Fruit fly (Drosophila melanogaster) whole organism, embryonic: ENCODE data around the gene Cpr30F.

Experiments used
- Asciz ChIP-seq: fragments of 200-800 bp; sonication (Bioruptor generic); optimal IDR thresholded peaks from 2 replicates; lab custom pipeline; 2017; ENCODE audit warnings: missing biosample characterization, mild to moderate bottlenecking, missing genetic modification characterization, missing genetic modification reagents
- B-H1 ChIP-seq: fragments of 200-800 bp; sonication (Bioruptor generic); IDR thresholded peaks from 3 replicates; pipeline ENCODE4 v1.3.6; 2022; ENCODE audit warnings: missing biosample characterization, missing genetic modification characterization
- CG10321 ChIP-seq: fragments of 200-800 bp; sonication (Bioruptor generic); IDR thresholded peaks from 2 replicates; pipeline ENCODE4 v1.3.6; 2022; ENCODE audit warnings: missing biosample characterization, missing genetic modification characterization
- CG11456 ChIP-seq: fragments of 200-800 bp; sonication (Bioruptor generic); IDR thresholded peaks from 3 replicates; pipeline ENCODE4 v1.3.6; 2022; ENCODE audit warnings: missing biosample characterization, missing genetic modification characterization
- CG1233 ChIP-seq: fragments of 200-800 bp; sonication (Bioruptor generic); optimal IDR thresholded peaks from 4 replicates; lab custom pipeline; 2018; ENCODE audit warnings: missing biosample characterization, mild to moderate bottlenecking, missing genetic modification characterization
- CG12391 ChIP-seq: fragments of 200-800 bp; sonication (Bioruptor generic); optimal IDR thresholded peaks from 3 replicates; lab custom pipeline; 2018; ENCODE audit warnings: missing biosample characterization, mild to moderate bottlenecking, missing genetic modification characterization, moderate library complexity
- CG12659 ChIP-seq: fragments of 200-800 bp; sonication (Bioruptor generic); optimal IDR thresholded peaks from 3 replicates; lab custom pipeline; 2017; ENCODE audit warnings: mild to moderate bottlenecking, missing biosample characterization, missing genetic modification reagents, missing genetic modification characterization
- CG14710 ChIP-seq: fragments of 200-800 bp; sonication (Bioruptor generic); optimal IDR thresholded peaks from 3 replicates; lab custom pipeline; 2019; ENCODE audit warnings: missing biosample characterization, mild to moderate bottlenecking, missing genetic modification characterization, moderate library complexity
- CG15601 ChIP-seq: fragments of 200-800 bp; sonication (Bioruptor generic); optimal IDR thresholded peaks from 3 replicates; lab custom pipeline; 2019; ENCODE audit warnings: missing biosample characterization, mild to moderate bottlenecking, missing genetic modification characterization, moderate library complexity
- CG16813 ChIP-seq: fragments of 200-800 bp; sonication (Bioruptor generic); IDR thresholded peaks from 3 replicates; pipeline ENCODE4 v1.3.6; 2022; ENCODE audit warnings: missing biosample characterization, missing genetic modification characterization; ENCODE audit not compliant: partially characterized antibody
- CG16815 ChIP-seq: fragments of 200-800 bp; sonication (Bioruptor generic); optimal IDR thresholded peaks from 3 replicates; lab custom pipeline; 2017; ENCODE audit warnings: missing biosample characterization, mild to moderate bottlenecking, missing genetic modification characterization
- CG18262 ChIP-seq: fragments of 200-800 bp; optimal IDR thresholded peaks from 3 replicates; lab custom pipeline; 2019; ENCODE audit warnings: missing biosample characterization, mild to moderate bottlenecking, missing genetic modification characterization, moderate library complexity
- CG2202 ChIP-seq: fragments of 200-800 bp; sonication (Bioruptor generic); optimal IDR thresholded peaks from 2 replicates; lab custom pipeline; 2018; ENCODE audit warnings: missing biosample characterization, mild to moderate bottlenecking, missing genetic modification characterization
- CG30403 ChIP-seq: fragments of 200-800 bp; sonication (Bioruptor generic); optimal IDR thresholded peaks from 3 replicates; lab custom pipeline; 2016; ENCODE audit warnings: missing biosample characterization, missing genetic modification characterization
- CG3407 ChIP-seq: fragments of 200-800 bp; sonication (Bioruptor generic); optimal IDR thresholded peaks from 2 replicates; lab custom pipeline; 2018; ENCODE audit warnings: missing biosample characterization, mild to moderate bottlenecking, missing genetic modification characterization
- CG34224 ChIP-seq: fragments of 200-800 bp; sonication (Bioruptor generic); IDR thresholded peaks from 3 replicates; pipeline ENCODE4 v1.3.6; 2022; ENCODE audit warnings: missing biosample characterization, missing genetic modification characterization; ENCODE audit not compliant: partially characterized antibody
- CG34422 ChIP-seq: fragments of 200-800 bp; sonication (Bioruptor generic); IDR thresholded peaks from 3 replicates; pipeline ENCODE4 v1.3.6; 2022; ENCODE audit warnings: missing biosample characterization, missing genetic modification characterization
- CG3995 ChIP-seq: fragments of 200-800 bp; sonication (Bioruptor generic); optimal IDR thresholded peaks from 3 replicates; lab custom pipeline; 2016; ENCODE audit warnings: missing biosample characterization, missing genetic modification characterization
- CG7357 ChIP-seq: fragments of 200-800 bp; sonication (Bioruptor generic); IDR thresholded peaks from 3 replicates; pipeline ENCODE4 v1.3.6; 2022; ENCODE audit warnings: missing biosample characterization, missing genetic modification characterization
- CG7745 ChIP-seq: fragments of 200-800 bp; sonication (Bioruptor generic); optimal IDR thresholded peaks from 2 replicates; lab custom pipeline; 2018; ENCODE audit warnings: missing biosample characterization, mild to moderate bottlenecking, missing genetic modification characterization, moderate library complexity
- Chrac-16 ChIP-seq: fragments of 200-800 bp; sonication (Bioruptor generic); optimal IDR thresholded peaks from 3 replicates; lab custom pipeline; 2016; ENCODE audit warnings: missing biosample characterization, missing genetic modification characterization
- Deaf1 ChIP-seq: fragments of 200-800 bp; optimal IDR thresholded peaks from 3 replicates; lab custom pipeline; 2019; ENCODE audit warnings: missing biosample characterization, mild to moderate bottlenecking, missing genetic modification characterization, moderate library complexity
- Ets65A ChIP-seq: fragments of 200-800 bp; sonication (Bioruptor generic); peaks from one replicate; lab custom pipeline; 2016; ENCODE audit warnings: missing biosample characterization, missing genetic modification characterization
- Ptx1 ChIP-seq: fragments of 200-800 bp; sonication (Bioruptor generic); IDR thresholded peaks from 2 replicates; pipeline ENCODE4 v1.3.6; 2022; ENCODE audit warnings: missing biosample characterization, missing genetic modification characterization
- Rx ChIP-seq: fragments of 200-800 bp; sonication (Bioruptor generic); IDR thresholded peaks from 2 replicates; pipeline ENCODE4 v1.3.6; 2022; ENCODE audit warnings: missing biosample characterization, missing genetic modification characterization
- Six4 ChIP-seq: fragments of 200-800 bp; sonication (Bioruptor generic); optimal IDR thresholded peaks from 2 replicates; lab custom pipeline; 2016; ENCODE audit warnings: missing biosample characterization, missing genetic modification characterization
- bbx ChIP-seq: fragments of 200-800 bp; sonication (Bioruptor generic); IDR thresholded peaks from 2 replicates; pipeline ENCODE4 v1.3.6; 2022; ENCODE audit warnings: missing biosample characterization, missing genetic modification characterization; ENCODE audit not compliant: partially characterized antibody
- bowl ChIP-seq: fragments of 200-800 bp; sonication (Bioruptor generic); IDR thresholded peaks from 2 replicates; pipeline ENCODE4 v1.3.6; 2022; ENCODE audit warnings: missing biosample characterization, missing genetic modification characterization
- br ChIP-seq: fragments of >200 bp; optimal IDR thresholded peaks from 2 replicates; lab custom pipeline; 2017
- dm ChIP-seq: fragments of 200-800 bp; sonication (Bioruptor generic); optimal IDR thresholded peaks from 3 replicates; lab custom pipeline; 2016; ENCODE audit warnings: missing biosample characterization, missing genetic modification characterization
- ems ChIP-seq: fragments of 200-800 bp; sonication (Bioruptor generic); optimal IDR thresholded peaks from 3 replicates; lab custom pipeline; 2016; ENCODE audit warnings: missing biosample characterization, missing genetic modification characterization
- eve ChIP-seq, 2 experiments: fragments of >200 bp; optimal IDR thresholded peaks; 2 replicates each; lab custom pipeline; 2017; ENCODE audit warnings: missing biosample characterization in 2 of 2, missing genetic modification characterization in 2 of 2
- fd3F ChIP-seq: fragments of 200-800 bp; sonication (Bioruptor generic); optimal IDR thresholded peaks from 2 replicates; lab custom pipeline; 2018; ENCODE audit warnings: missing biosample characterization, mild to moderate bottlenecking, missing genetic modification characterization, moderate library complexity
- fu2 ChIP-seq: fragments of 200-800 bp; sonication (Bioruptor generic); optimal IDR thresholded peaks from 2 replicates; lab custom pipeline; 2016; ENCODE audit warnings: missing biosample characterization, missing genetic modification characterization
- gro ChIP-seq: fragments of 200-800 bp; sonication (Bioruptor generic); optimal IDR thresholded peaks from 2 replicates; lab custom pipeline; 2016; ENCODE audit warnings: missing biosample characterization, missing genetic modification characterization
- gsb-n ChIP-seq: fragments of 200-800 bp; sonication (Bioruptor generic); optimal IDR thresholded peaks from 3 replicates; lab custom pipeline; 2018; ENCODE audit warnings: missing biosample characterization, mild to moderate bottlenecking, missing genetic modification characterization
- hkb ChIP-seq, 2 experiments: fragments of 200-800 bp in 1 of 2; fragments of >200 bp in 1 of 2; sonication (Bioruptor generic) in 1 of 2; IDR thresholded peaks in 1 of 2; optimal IDR thresholded peaks in 1 of 2; 2 replicates each; pipeline versions ENCODE4 v1.3.6 to Lab custom; 2017 to 2022; ENCODE audit warnings: missing biosample characterization in 1 of 2, missing genetic modification characterization in 1 of 2
- hth ChIP-seq: fragments of >200 bp; optimal IDR thresholded peaks from 2 replicates; lab custom pipeline; 2017; ENCODE audit warnings: inconsistent platforms
- jigr1 ChIP-seq: fragments of 200-800 bp; sonication (Bioruptor generic); IDR thresholded peaks from 3 replicates; pipeline ENCODE4 v1.3.6; 2022; ENCODE audit warnings: missing biosample characterization, missing genetic modification characterization
- jing ChIP-seq: fragments of 200-800 bp; sonication (Bioruptor generic); optimal IDR thresholded peaks from 2 replicates; lab custom pipeline; 2018; ENCODE audit warnings: missing biosample characterization, mild to moderate bottlenecking, missing genetic modification characterization
- lilli ChIP-seq: fragments of 200-800 bp; sonication (Bioruptor generic); optimal IDR thresholded peaks from 3 replicates; lab custom pipeline; 2016; ENCODE audit warnings: missing biosample characterization, missing genetic modification characterization
- pfk ChIP-seq: fragments of 200-800 bp; sonication (Bioruptor generic); optimal IDR thresholded peaks from 2 replicates; lab custom pipeline; 2018; ENCODE audit warnings: missing biosample characterization, mild to moderate bottlenecking, missing genetic modification characterization, moderate library complexity
- pita ChIP-seq: fragments of 200-800 bp; sonication (Bioruptor generic); optimal IDR thresholded peaks from 2 replicates; lab custom pipeline; 2017; ENCODE audit warnings: missing biosample characterization, mild to moderate bottlenecking, missing genetic modification characterization
- row ChIP-seq: fragments of 200-800 bp; sonication (Bioruptor generic); IDR thresholded peaks from 3 replicates; pipeline ENCODE4 v1.3.6; 2022; ENCODE audit warnings: missing biosample characterization, missing genetic modification characterization
- run ChIP-seq: fragments of 200-800 bp; sonication (Bioruptor generic); optimal IDR thresholded peaks from 3 replicates; lab custom pipeline; 2018; ENCODE audit warnings: missing biosample characterization, mild to moderate bottlenecking, missing genetic modification characterization
- sc ChIP-seq, 3 experiments: fragments of >200 bp in 2 of 3; fragments of 200-800 bp in 1 of 3; sonication (Bioruptor generic) in 1 of 3; optimal IDR thresholded peaks; 2 replicates in 2 of 3; 3 replicates in 1 of 3; lab custom pipeline; 2017; ENCODE audit warnings: mild to moderate bottlenecking in 1 of 3, missing biosample characterization in 1 of 3, missing genetic modification characterization in 1 of 3, missing genetic modification reagents in 1 of 3
- sens ChIP-seq: fragments of 200-800 bp; sonication (Bioruptor generic); peaks from one replicate; lab custom pipeline; 2016; ENCODE audit warnings: missing biosample characterization, missing genetic modification characterization
- so ChIP-seq: fragments of 200-800 bp; sonication (Bioruptor generic); IDR thresholded peaks from 3 replicates; pipeline ENCODE4 v1.3.6; 2022; ENCODE audit warnings: missing biosample characterization, missing genetic modification characterization
- unpg ChIP-seq: fragments of 200-800 bp; sonication (Bioruptor generic); optimal IDR thresholded peaks from 3 replicates; lab custom pipeline; 2018; ENCODE audit warnings: missing biosample characterization, mild to moderate bottlenecking, missing genetic modification characterization, moderate library complexity
- yki ChIP-seq: fragments of >200 bp; optimal IDR thresholded peaks from 3 replicates; lab custom pipeline; 2018

The Cpr30F gene

DNA sequence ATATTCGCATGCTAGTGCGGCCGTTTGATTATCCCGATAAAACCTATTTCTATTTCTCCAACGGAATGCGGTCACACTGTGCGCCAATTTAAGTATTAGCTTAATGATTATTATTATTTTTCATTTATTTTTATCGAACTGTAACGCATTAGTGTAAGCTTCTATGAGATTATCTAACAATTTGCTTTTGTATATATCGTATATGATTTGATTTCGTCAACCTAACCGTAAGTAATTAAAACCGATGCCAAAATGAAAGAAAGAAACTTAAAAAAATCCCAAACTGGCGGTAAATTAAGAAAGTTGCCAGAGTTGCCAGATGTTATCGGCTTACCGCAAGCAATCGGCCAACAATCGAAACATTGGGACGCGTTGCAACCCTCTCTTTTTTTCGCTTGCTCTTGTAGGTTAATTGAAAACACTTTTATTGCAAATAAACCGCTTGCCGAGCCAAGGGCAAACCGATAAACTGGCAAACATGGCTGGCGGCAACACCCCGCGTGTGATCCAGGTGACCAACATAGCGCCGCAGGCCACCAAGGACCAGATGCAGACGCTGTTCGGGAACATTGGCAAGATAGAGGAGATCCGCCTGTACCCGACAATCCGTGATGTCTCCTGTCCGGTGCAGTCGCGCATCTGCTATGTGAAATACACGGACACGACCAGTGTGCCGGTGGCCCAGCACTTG lies 20.2 kb downstream of the Cpr30F start, which contains the start of the genes Etl1 and Srp54 (continued):
- TF ChIP-seq eve (GFP tag; optimal IDR thresholded peaks at IDR 0.05; lab: Kevin White, UChicago) (no peak), sens (peak; percentile 76), CG11456 (GFP tag; lab: Robert Waterston, UW) (no peak), jing (GFP tag; lab: Kevin White, UChicago) (no peak), dm (GFP tag; lab: Kevin White, UChicago) (no peak), CG16813 (GFP tag; lab: Robert Waterston, UW) (0 out of 3 replicates have a peak, but pooled peaks have one; percentile 1), CG18262 (no peak), bowl (GFP tag; lab: Robert Waterston, UW) (no peak), CG10321 (GFP tag; lab: Robert Waterston, UW) (no peak), gsb-n (tag; lab: Kevin White, UChicago) (no peak), fu2 (GFP tag; lab: Kevin White, UChicago) (no peak), gro (GFP tag; lab: Kevin White, UChicago) (no peak), CG14710 (peak; percentile 72), Ets65A (GFP tag; lab: Kevin White, UChicago) (peak; percentile 33), hth (lab: Kevin White, UChicago) (no peak), CG7745 (tag; lab: Kevin White, UChicago) (no peak), unpg (GFP tag; lab: Kevin White, UChicago) (no peak), pita (GFP tag; lab: Kevin White, UChicago) (no peak), Ptx1 (GFP tag; lab: Robert Waterston, UW) (no peak), run (no peak), row (GFP tag; lab: Robert Waterston, UW) (0 out of 3 replicates have a peak, but pooled peaks have one; percentile 21), CG15601 (tag; lab: Kevin White, UChicago) (no peak), CG3407 (GFP tag; lab: Kevin White, UChicago) (no peak), CG12391 (tag; lab: Kevin White, UChicago) (peak; percentile 22), br (lab: Kevin White, UChicago) (no peak), jigr1 (GFP tag; lab: Robert Waterston, UW) (peak; percentile 54; the same call in 1 of the 3 replicates), CG2202 (tag; lab: Kevin White, UChicago) (no peak), fd3F (GFP tag; lab: Kevin White, UChicago) (no peak), CG12659 (GFP tag; lab: Kevin White, UChicago) (peak; percentile 60), bbx (0 out of 2 replicates have a peak, but pooled peaks have one; percentile 28), B-H1 (no peak), CG3995 (peak; percentile 22), yki (lab: Kevin White, UChicago) (no peak), so (GFP tag; lab: Robert Waterston, UW) (no peak), CG1233 (no peak), CG34422 (GFP tag; lab: Robert Waterston, UW) (0 out of 3 replicates have a peak, but pooled peaks have one; percentile 25), Six4 (no peak), ems (GFP tag; lab: Kevin White, UChicago) (no peak), Deaf1 (tag; lab: Kevin White, UChicago) (no peak), CG30403 (no peak), CG34224 (GFP tag; lab: Robert Waterston, UW) (no peak), hkb (optimal IDR thresholded peaks at IDR 0.05; lab: Kevin White, UChicago) (peak; percentile 84), hkb (GFP tag; IDR thresholded peaks at IDR 0.05; lab: Robert Waterston, UW) (no peak), Chrac-16 (GFP tag; lab: Kevin White, UChicago) (no peak), pfk (GFP tag; lab: Kevin White, UChicago) (no peak), lilli (GFP tag; lab: Kevin White, UChicago) (no peak), sc (optimal IDR thresholded peaks at IDR 0.05; lab: Kevin White, UChicago) (no peak), sc (GFP tag; optimal IDR thresholded peaks at IDR 0.05; lab: Kevin White, UChicago) (no peak), Asciz (GFP tag; lab: Kevin White, UChicago) (no peak), CG7357 (no peak), CG16815 (GFP tag; lab: Kevin White, UChicago) (no peak), Rx (GFP tag; lab: Robert Waterston, UW) (no peak)
